Worm (Caenorhabditis elegans): Measurements from ENCODE around the gene W06D11.5.
"Not testable (repeated sequence)": the region's sequence is repeated elsewhere in the genome, so short reads cannot be mapped to it uniquely, and the experiment has no call there.

Gene W06D11.5

ce11 chrX:12298324-12298723, 1.6 kb upstream of the W06D11.5 start, which contains the start of gene W06D11.3:
W06D11.3 (plus strand) TSS chrX:12298683.
- no peak for TF ChIP-seq ama-1 (optimal IDR thresholded peaks at IDR 0.05)
- no peak for TF ChIP-seq unc-39 (tag; optimal IDR thresholded peaks at IDR 0.05)
- TF ChIP-seq elt-1 (tag; optimal IDR thresholded peaks at IDR 0.05): no peak
- TF ChIP-seq ZK546.5 (tag; optimal IDR thresholded peaks at IDR 0.05): no peak
- TF ChIP-seq sem-4 (tag; optimal IDR thresholded peaks at IDR 0.05): no peak
- no peak for TF ChIP-seq nhr-25 (tag; optimal IDR thresholded peaks at IDR 0.05)
- no peak for TF ChIP-seq ceh-16 (tag; optimal IDR thresholded peaks at IDR 0.05)
- TF ChIP-seq nhr-10 (tag; optimal IDR thresholded peaks at IDR 0.05): no peak
- TF ChIP-seq unc-62 (GFP tag; optimal IDR thresholded peaks at IDR 0.05): no peak
- TF ChIP-seq lsy-2 (tag; optimal IDR thresholded peaks at IDR 0.05): no peak
- no peak for TF ChIP-seq ztf-4 (tag; optimal IDR thresholded peaks at IDR 0.05)
- no peak for TF ChIP-seq snpc-4 (tag; optimal IDR thresholded peaks at IDR 0.05)
- TF ChIP-seq sma-3 (GFP tag; optimal IDR thresholded peaks at IDR 0.05): no peak

- TF ChIP-seq egl-27, ztf-4, nhr-10 (tag; optimal IDR thresholded peaks at IDR 0.05): not testable (repeated sequence)
Observed at ce11 chrX:12302755-12303154, 2.8 kb downstream of the W06D11.5 start, which contains the start of gene dot-1.3. dot-1.3 (minus strand) TSS chrX:12302855.

DNA sequence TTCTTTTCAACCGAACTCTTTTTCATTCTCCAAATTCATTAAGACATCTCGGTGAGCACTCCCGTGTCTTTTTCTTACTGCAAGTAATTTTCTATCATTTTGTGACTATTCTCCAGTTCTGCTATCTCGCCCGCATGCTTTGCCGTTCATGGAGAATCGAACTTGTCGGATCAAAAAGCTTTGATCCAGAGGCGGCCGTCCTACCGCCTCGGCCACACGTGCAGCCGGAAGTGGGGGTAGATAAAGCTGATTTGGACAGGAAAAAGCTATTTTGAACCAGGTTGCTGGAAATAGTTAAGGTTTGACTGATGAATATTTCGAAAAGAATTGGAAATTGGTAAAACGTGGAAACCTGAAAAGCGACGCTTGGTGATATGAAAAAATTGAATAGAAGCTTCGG, 4.3 kb downstream of the W06D11.5 start:
- no peak for TF ChIP-seq ceh-82 (tag; optimal IDR thresholded peaks at IDR 0.05)

DNA sequence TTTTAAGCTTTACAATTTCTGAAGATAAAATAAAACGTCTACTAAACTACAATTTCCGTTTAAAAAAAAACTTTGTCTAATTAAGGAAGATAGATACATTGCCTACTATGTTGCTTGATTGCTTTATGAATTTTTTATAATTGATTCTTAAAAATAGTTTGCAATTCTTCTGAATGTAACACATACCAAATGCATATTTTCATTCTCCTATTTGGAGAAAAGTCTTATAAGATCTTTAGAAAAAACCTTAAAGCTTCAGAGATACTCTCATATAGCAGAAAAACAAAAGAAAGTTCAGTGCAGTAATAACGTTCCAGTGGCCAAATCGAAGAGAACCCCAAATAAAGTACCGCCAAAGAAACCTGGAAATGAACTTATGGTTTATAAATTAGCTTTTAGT, 6.6 kb downstream of the W06D11.5 start, which contains the start of gene phf-32:
Gene phf-32, plus strand, starts transcription at position 301 of the 400 bp plus-strand sequence.
- no peak for TF ChIP-seq mbf-1 (tag; optimal IDR thresholded peaks at IDR 0.05)
- TF ChIP-seq alr-1 (tag; optimal IDR thresholded peaks at IDR 0.05): no peak
- no peak for TF ChIP-seq F13H6.1 (tag; optimal IDR thresholded peaks at IDR 0.05)
- no peak for TF ChIP-seq elt-3 (tag; optimal IDR thresholded peaks at IDR 0.05)
- no peak for TF ChIP-seq R02D3.7 (tag; optimal IDR thresholded peaks at IDR 0.05)
- TF ChIP-seq lsy-2 (tag; optimal IDR thresholded peaks at IDR 0.05): no peak
- TF ChIP-seq nhr-21 (tag; optimal IDR thresholded peaks at IDR 0.05): no peak
- TF ChIP-seq aly-2 (tag; optimal IDR thresholded peaks at IDR 0.05): no peak
- TF ChIP-seq snpc-4 (tag; optimal IDR thresholded peaks at IDR 0.05): no peak
- TF ChIP-seq sma-3 (GFP tag; optimal IDR thresholded peaks at IDR 0.05): no peak
- TF ChIP-seq Y55F3AM.14 (GFP tag; optimal IDR thresholded peaks at IDR 0.05): no peak
- TF ChIP-seq ZK546.5 (tag; optimal IDR thresholded peaks at IDR 0.05): no peak
- no peak for TF ChIP-seq nhr-12 (tag; optimal IDR thresholded peaks at IDR 0.05)
- no peak for TF ChIP-seq lin-39 (tag; optimal IDR thresholded peaks at IDR 0.05)
- TF ChIP-seq zag-1 (tag; optimal IDR thresholded peaks at IDR 0.05): no peak

DNA sequence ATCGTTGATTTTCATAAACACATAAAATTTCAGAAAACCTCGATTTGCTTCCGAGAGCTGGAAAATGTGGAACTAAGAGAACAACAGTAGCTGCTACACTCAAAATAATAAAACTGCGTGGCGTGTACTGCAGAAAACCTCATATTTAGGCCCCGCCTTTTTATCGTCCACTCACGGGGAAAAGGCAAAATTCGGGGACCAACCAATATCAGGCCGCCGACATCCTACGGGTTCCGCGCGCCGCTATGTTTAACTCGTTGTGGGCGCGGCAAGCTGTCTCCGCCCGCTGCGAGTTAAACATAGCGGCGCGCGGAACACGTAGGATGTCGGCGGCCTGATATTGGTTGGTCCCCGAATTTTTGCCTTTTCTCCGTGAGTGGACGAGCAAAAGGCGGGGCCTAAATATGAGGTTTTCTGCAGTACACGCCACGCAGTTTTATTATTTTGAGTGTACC, 8.1 kb downstream of the W06D11.5 start, which contains the start of gene F17A2.16:
Gene F17A2.16, plus strand, starts transcription at position 405 of the 455 bp plus-strand sequence.
- TF ChIP-seq lin-13 (GFP tag; optimal IDR thresholded peaks at IDR 0.05); elt-1 (tag; optimal IDR thresholded peaks at IDR 0.05); aly-2 (tag; optimal IDR thresholded peaks at IDR 0.05): not testable (repeated sequence)

- TF ChIP-seq nhr-129 (tag; optimal IDR thresholded peaks at IDR 0.05): no peak
- TF ChIP-seq F13H6.1 (tag; optimal IDR thresholded peaks at IDR 0.05): no peak
- TF ChIP-seq lin-39 (tag; optimal IDR thresholded peaks at IDR 0.05): no peak
- no peak for TF ChIP-seq mdl-1 (tag; optimal IDR thresholded peaks at IDR 0.05)
- TF ChIP-seq nhr-77 (tag; optimal IDR thresholded peaks at IDR 0.05): no peak
- TF ChIP-seq R02D3.7 (tag; optimal IDR thresholded peaks at IDR 0.05): no peak
Observed at ce11 chrX:12313779-12314178, 13.8 kb downstream of the W06D11.5 start.

ce11 chrX:12314395-12314794, 14.5 kb downstream of the W06D11.5 start:
- no peak for TF ChIP-seq nhr-237 (tag; optimal IDR thresholded peaks at IDR 0.05)
- no peak for TF ChIP-seq lin-39 (tag; optimal IDR thresholded peaks at IDR 0.05)
- TF ChIP-seq C34F6.9 (tag; optimal IDR thresholded peaks at IDR 0.05): no peak
- no peak for TF ChIP-seq gmeb-1 (tag; optimal IDR thresholded peaks at IDR 0.05)
- no peak for TF ChIP-seq snpc-4 (tag; optimal IDR thresholded peaks at IDR 0.05)
- no peak for TF ChIP-seq unc-62 (GFP tag; optimal IDR thresholded peaks at IDR 0.05)
- no peak for TF ChIP-seq nhr-77 (tag; optimal IDR thresholded peaks at IDR 0.05)
- no peak for TF ChIP-seq ceh-82 (tag; optimal IDR thresholded peaks at IDR 0.05)
- no peak for TF ChIP-seq zag-1 (tag; optimal IDR thresholded peaks at IDR 0.05)
- TF ChIP-seq lin-13 (GFP tag; optimal IDR thresholded peaks at IDR 0.05): no peak

All from whole organism, L2 larva.